Worm (Caenorhabditis elegans) whole organism, L3 larva: ENCODE data around the gene W05E10.5.

Experiments used
- ama-1 ChIP-seq: fragments of 150-350 bp; optimal IDR thresholded peaks from 2 replicates; lab custom pipeline; 2018
- fkh-10 ChIP-seq: sonication (generic microtip); optimal IDR thresholded peaks from 2 replicates; lab custom pipeline; 2017; ENCODE audit warnings: missing biosample characterization, missing genetic modification reagents, missing genetic modification characterization
- lin-15B ChIP-seq: fragments of 150-350 bp; optimal IDR thresholded peaks from 2 replicates; lab custom pipeline; 2014; ENCODE audit warnings: missing biosample characterization, missing genetic modification characterization
- lin-39 ChIP-seq: fragments of 150-350 bp; optimal IDR thresholded peaks from 2 replicates; lab custom pipeline; 2018; ENCODE audit warnings: missing biosample characterization, missing genetic modification reagents, missing genetic modification characterization
- mdl-1 ChIP-seq: fragments of 150-350 bp; optimal IDR thresholded peaks from 2 replicates; lab custom pipeline; 2014; ENCODE audit warnings: missing biosample characterization, missing genetic modification characterization
- nhr-11 ChIP-seq: fragments of 150-350 bp; optimal IDR thresholded peaks from 2 replicates; lab custom pipeline; 2014; ENCODE audit warnings: missing biosample characterization, missing genetic modification characterization
- nhr-237 ChIP-seq: fragments of 150-350 bp; optimal IDR thresholded peaks from 2 replicates; lab custom pipeline; 2014; ENCODE audit warnings: missing biosample characterization, missing genetic modification characterization
- nhr-77 ChIP-seq: fragments of 150-350 bp; optimal IDR thresholded peaks from 2 replicates; lab custom pipeline; 2014; ENCODE audit warnings: missing biosample characterization, missing genetic modification characterization
- sea-2 ChIP-seq: fragments of 150-350 bp; sonication (generic microtip); optimal IDR thresholded peaks from 4 replicates; lab custom pipeline; 2014; ENCODE audit warnings: missing biosample characterization, missing genetic modification reagents, missing genetic modification characterization
- unc-39 ChIP-seq: sonication (generic microtip); optimal IDR thresholded peaks from 4 replicates; lab custom pipeline; 2017; ENCODE audit warnings: missing biosample characterization, missing genetic modification characterization
- unc-62 ChIP-seq: fragments of 150-350 bp; sonication (generic microtip); optimal IDR thresholded peaks from 4 replicates; lab custom pipeline; 2014; ENCODE audit warnings: missing biosample characterization, missing genetic modification reagents, missing genetic modification characterization
- ztf-11 ChIP-seq: fragments of 150-350 bp; optimal IDR thresholded peaks from 2 replicates; lab custom pipeline; 2014; ENCODE audit warnings: missing biosample characterization, missing genetic modification characterization

ce11 chrV:11672497-11672896 is 23.0 kb downstream of the W05E10.5 start, which contains the start of gene lgc-44:
- TF ChIP-seq mdl-1 (tag; lab: Kevin White, UChicago) (no peak), nhr-77 (tag; lab: Kevin White, UChicago) (no peak), ama-1 (lab: Kevin White, UChicago) (no peak), nhr-237 (tag; lab: Kevin White, UChicago) (no peak), unc-62 (GFP tag; lab: Kevin White, UChicago) (no peak), fkh-10 (GFP tag; lab: Kevin White, UChicago) (no peak), unc-39 (tag; lab: Kevin White, UChicago) (no peak), lin-39 (tag; lab: Kevin White, UChicago) (no peak), lin-15B (tag; lab: Kevin White, UChicago) (no peak), sea-2 (GFP tag; lab: Kevin White, UChicago) (no peak), ztf-11 (tag; lab: Kevin White, UChicago) (no peak), nhr-11 (tag; lab: Kevin White, UChicago) (no peak)
